Fruit fly (Drosophila melanogaster): Measurements from ENCODE around the gene Ucp4C.

- TF ChIP-seq kay (GFP tag; ENCODE audit: borderline replicate concordance) (peak; percentile 57), CG7045 (GFP tag; optimal IDR thresholded peaks at IDR 0.05) (no peak), CG14711 (tag; optimal IDR thresholded peaks at IDR 0.05) (no peak), CG33017 (tag; optimal IDR thresholded peaks at IDR 0.05) (no peak), Clk (GFP tag; optimal IDR thresholded peaks at IDR 0.05) (no peak), Mnt (GFP tag; optimal IDR thresholded peaks at IDR 0.05) (no peak), CG1620 (GFP tag; optimal IDR thresholded peaks at IDR 0.05) (no peak), CG11617 (GFP tag; optimal IDR thresholded peaks at IDR 0.05) (no peak), cic (GFP tag; optimal IDR thresholded peaks at IDR 0.05) (no peak)
Measured at dm6 chr2L:5972588-5973236, 4.3 kb downstream of the Ucp4C start.
